Worm (Caenorhabditis elegans) whole organism, L1 larva: Measurements from ENCODE around the gene cth-1.

Experiments used
- C04F5.9 ChIP-seq: sonication (generic microtip); optimal IDR thresholded peaks from 2 replicates; lab custom pipeline; 2016; ENCODE audit warnings: missing genetic modification characterization, missing compliant biosample characterization
- egl-13 ChIP-seq: sonication (generic microtip); optimal IDR thresholded peaks from 2 replicates; lab custom pipeline; 2016; ENCODE audit warnings: missing genotype, missing genetic modification reagents, missing genetic modification characterization, missing compliant biosample characterization
- elt-3 ChIP-seq, 6 experiments: fragments of 150-350 bp in 1 of 6; sonication (generic microtip); optimal IDR thresholded peaks; 2 replicates each; lab custom pipeline; 2017 to 2018; ENCODE audit warnings: missing biosample characterization in 6 of 6, missing genetic modification characterization in 6 of 6, inconsistent platforms in 1 of 6
- fos-1 ChIP-seq: fragments of 150-350 bp; optimal IDR thresholded peaks from 2 replicates; lab custom pipeline; 2014; ENCODE audit warnings: missing biosample characterization, missing genetic modification characterization
- hlh-4 ChIP-seq: sonication (generic microtip); optimal IDR thresholded peaks from 2 replicates; lab custom pipeline; 2016; ENCODE audit warnings: mild to moderate bottlenecking, missing genetic modification characterization, missing compliant biosample characterization
- lin-35 ChIP-seq, 2 experiments: fragments of 150-350 bp; optimal IDR thresholded peaks; 2 replicates each; lab custom pipeline; 2014; ENCODE audit warnings: missing biosample characterization in 2 of 2, missing genetic modification characterization in 2 of 2, missing genetic modification reagents in 2 of 2
- lsy-2 ChIP-seq, 2 experiments: fragments of 150-350 bp; optimal IDR thresholded peaks; 2 replicates each; lab custom pipeline; 2014; ENCODE audit warnings: missing biosample characterization in 2 of 2, missing genetic modification characterization in 2 of 2
- nhr-77 ChIP-seq: fragments of 150-350 bp; optimal IDR thresholded peaks from 2 replicates; lab custom pipeline; 2014; ENCODE audit warnings: missing biosample characterization, missing genetic modification characterization
- skn-1 ChIP-seq: fragments of 150-350 bp; optimal IDR thresholded peaks from 2 replicates; lab custom pipeline; 2014; ENCODE audit warnings: missing biosample characterization, missing genetic modification characterization
- unc-62 ChIP-seq: fragments of 150-350 bp; optimal IDR thresholded peaks from 2 replicates; lab custom pipeline; 2014; ENCODE audit warnings: missing biosample characterization, missing genetic modification reagents, missing genetic modification characterization

- TF ChIP-seq fos-1 (tag; lab: Kevin White, UChicago) (no peak), unc-62 (no peak), nhr-77 (no peak), elt-3 (tag; optimal IDR thresholded peaks at IDR 0.05; lab: Kevin White, UChicago) (no peak), egl-13 (tag; lab: Kevin White, UChicago) (no peak), C04F5.9 (tag; lab: Kevin White, UChicago) (no peak), hlh-4 (tag; lab: Kevin White, UChicago) (no peak), lin-35 (GFP tag; optimal IDR thresholded peaks at IDR 0.05; lab: Kevin White, UChicago) (no peak), skn-1 (tag; lab: Kevin White, UChicago) (no peak), lsy-2 (tag; optimal IDR thresholded peaks at IDR 0.05; lab: Kevin White, UChicago) (no peak)
Measured at ce11 chrV:16115381-16115780, 14.9 kb downstream of the cth-1 start, which contains the start of gene str-25.
